Worm (Caenorhabditis elegans): ENCODE data around the gene ZK180.8.

Gene ZK180.8

DNA sequence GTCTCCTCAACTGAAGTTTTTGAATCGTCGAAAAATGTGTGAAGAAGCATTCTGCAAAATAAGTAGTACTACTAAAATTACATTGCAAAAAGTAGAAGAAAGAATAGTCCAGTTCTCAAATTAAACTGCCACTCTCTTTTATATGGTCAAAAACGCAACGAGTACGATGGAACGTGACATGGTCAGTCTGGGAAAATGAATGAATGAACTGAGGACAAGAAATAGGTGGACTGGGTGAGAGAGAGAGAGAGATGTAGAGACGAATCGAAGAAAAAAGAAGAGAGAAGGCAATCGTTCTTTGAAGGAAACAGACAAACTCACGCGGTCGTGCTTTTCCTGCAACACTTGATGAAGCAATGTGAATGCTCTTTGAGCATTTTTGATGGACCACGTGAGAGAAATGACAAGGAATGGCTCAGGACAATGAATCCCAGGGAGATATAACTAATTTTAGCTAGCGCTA lies 34.5 kb downstream of the ZK180.8 start, which contains the start of gene M01H9.3 (continued):
- TF ChIP-seq unc-30 (tag; optimal IDR thresholded peaks at IDR 0.05): no peak
- TF ChIP-seq mab-9 (GFP tag; IDR thresholded peaks at IDR 0.05): no peak
- TF ChIP-seq lir-3 (tag; optimal IDR thresholded peaks at IDR 0.05; ENCODE audit: poor library complexity): peak; percentile 78
- peak; percentile 80 for TF ChIP-seq unc-86 (tag; optimal IDR thresholded peaks at IDR 0.05)
- no peak for TF ChIP-seq ceh-8 (GFP tag; optimal IDR thresholded peaks at IDR 0.05)
- peak; percentile 51 for TF ChIP-seq nhr-47 (tag; optimal IDR thresholded peaks at IDR 0.05)
- TF ChIP-seq Y116A8C.19 (tag; optimal IDR thresholded peaks at IDR 0.05; ENCODE audit: borderline replicate concordance): no peak
- peak; percentile 96 for TF ChIP-seq lin-14 (GFP tag; optimal IDR thresholded peaks at IDR 0.05)
- TF ChIP-seq nhr-28 (tag; optimal IDR thresholded peaks at IDR 0.05): no peak
- no peak for TF ChIP-seq vab-15 (tag; optimal IDR thresholded peaks at IDR 0.05)
- TF ChIP-seq C04F5.9 (tag; optimal IDR thresholded peaks at IDR 0.05): no peak
- TF ChIP-seq hpl-2 (GFP tag; optimal IDR thresholded peaks at IDR 0.05): no peak
- TF ChIP-seq C34B4.2 (tag; optimal IDR thresholded peaks at IDR 0.05): no peak
- TF ChIP-seq ceh-63 (GFP tag; optimal IDR thresholded peaks at IDR 0.05): no peak
- TF ChIP-seq aly-2 (tag; optimal IDR thresholded peaks at IDR 0.05): peak; percentile 7
- peak; percentile 65 for TF ChIP-seq elt-2 (tag; optimal IDR thresholded peaks at IDR 0.05)
- TF ChIP-seq egl-27 (tag; optimal IDR thresholded peaks at IDR 0.05): no peak
- peak; percentile 30 for TF ChIP-seq nhr-90 (tag; optimal IDR thresholded peaks at IDR 0.05; ENCODE audit: poor library complexity)
- TF ChIP-seq F16B12.6 (tag; optimal IDR thresholded peaks at IDR 0.05): no peak
- TF ChIP-seq tlp-1 (tag; optimal IDR thresholded peaks at IDR 0.05): no peak
- peak; percentile 66 to 79 for TF ChIP-seq lsy-2 (tag; optimal IDR thresholded peaks at IDR 0.05)
- no peak for TF ChIP-seq zip-4 (GFP tag; optimal IDR thresholded peaks at IDR 0.05)
- TF ChIP-seq isw-1 (GFP tag; IDR thresholded peaks at IDR 0.05): peak; percentile 27
- TF ChIP-seq elt-3 (tag; optimal IDR thresholded peaks at IDR 0.05): no peak
- peak; percentile 82 for TF ChIP-seq tbx-2 (tag; optimal IDR thresholded peaks at IDR 0.05)
- no peak for TF ChIP-seq fos-1 (tag; optimal IDR thresholded peaks at IDR 0.05)
- peak; percentile 52 for TF ChIP-seq xbp-1 (tag; optimal IDR thresholded peaks at IDR 0.05)
- peak; percentile 85 for TF ChIP-seq unc-130 (tag; optimal IDR thresholded peaks at IDR 0.05)
- no peak for TF ChIP-seq ces-1 (GFP tag; optimal IDR thresholded peaks at IDR 0.05)
- TF ChIP-seq rnt-1 (tag; optimal IDR thresholded peaks at IDR 0.05): peak; percentile 79
- TF ChIP-seq pag-3 (tag; optimal IDR thresholded peaks at IDR 0.05; ENCODE audit: borderline replicate concordance, insufficient read depth): no peak
- TF ChIP-seq pqm-1 (tag; optimal IDR thresholded peaks at IDR 0.05): no peak
- no peak for TF ChIP-seq aha-1 (tag; optimal IDR thresholded peaks at IDR 0.05)
- TF ChIP-seq sox-4 (tag; optimal IDR thresholded peaks at IDR 0.05): no peak
- peak; percentile 22 to 54 for TF ChIP-seq efl-1 (optimal IDR thresholded peaks at IDR 0.05)
- peak; percentile 26 to 93 for TF ChIP-seq efl-1 (GFP tag; optimal IDR thresholded peaks at IDR 0.05 in 1 of 2)
- TF ChIP-seq nhr-19 (GFP tag; conservative IDR thresholded peaks at IDR 0.05): peak; percentile 98
- TF ChIP-seq unc-62 (GFP tag; optimal IDR thresholded peaks at IDR 0.05): no peak
- no peak for TF ChIP-seq ets-5 (GFP tag; IDR thresholded peaks at IDR 0.05)
- no peak for TF ChIP-seq alr-1 (tag; optimal IDR thresholded peaks at IDR 0.05; ENCODE audit: borderline replicate concordance)
- peak; percentile 21 for TF ChIP-seq skn-1 (tag; optimal IDR thresholded peaks at IDR 0.05)
- TF ChIP-seq nhr-11 (tag; optimal IDR thresholded peaks at IDR 0.05): no peak

DNA sequence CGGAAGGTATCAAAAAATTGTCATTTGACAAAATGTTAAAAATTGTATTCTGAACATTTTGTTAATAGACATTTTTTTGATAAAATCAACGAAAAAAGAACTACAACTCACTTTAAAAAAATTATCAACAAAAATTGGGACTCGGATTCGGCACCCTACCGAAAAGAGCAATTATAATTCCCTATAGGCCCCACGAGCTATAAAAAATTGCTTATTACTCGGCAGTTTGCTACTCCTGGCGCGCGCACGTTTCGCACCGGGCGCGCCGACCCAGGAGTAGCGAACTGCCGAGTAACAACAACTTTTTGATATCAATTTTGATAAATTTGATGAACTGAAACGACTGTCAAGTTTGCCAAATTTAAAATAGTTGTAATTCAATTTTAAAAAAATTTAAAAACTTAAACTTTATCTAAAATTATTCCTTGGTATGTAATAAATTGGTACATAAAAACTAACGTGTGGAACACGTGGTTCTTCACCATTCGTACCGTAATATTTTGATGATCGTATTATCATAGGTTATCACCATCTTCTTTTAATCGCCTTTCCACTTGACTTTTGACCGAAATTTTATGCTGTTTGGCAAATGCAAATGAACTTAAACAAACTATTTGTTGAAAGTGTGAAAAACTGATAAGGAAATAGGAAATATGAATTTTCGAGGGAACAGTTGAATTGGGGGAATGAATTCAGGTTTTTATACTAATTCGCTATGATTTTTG lies 36.0 kb downstream of the ZK180.8 start:
- no peak for TF ChIP-seq nhr-76 (tag; optimal IDR thresholded peaks at IDR 0.05)
- no peak for TF ChIP-seq efl-1 (optimal IDR thresholded peaks at IDR 0.05)
- TF ChIP-seq efl-1 (GFP tag; optimal IDR thresholded peaks at IDR 0.05 in 1 of 2): peak in 1 of 2 experiments; percentile 45
- peak in 1 of 2 experiments; percentile 47 for TF ChIP-seq lsy-2 (tag; optimal IDR thresholded peaks at IDR 0.05)
- TF ChIP-seq nhr-71 (tag; optimal IDR thresholded peaks at IDR 0.05): peak; percentile 39
- peak; percentile 32 for TF ChIP-seq nhr-90 (tag; optimal IDR thresholded peaks at IDR 0.05; ENCODE audit: poor library complexity)
- no peak for TF ChIP-seq nhr-11 (tag; optimal IDR thresholded peaks at IDR 0.05)
- TF ChIP-seq ceh-88 (GFP tag; IDR thresholded peaks at IDR 0.05): no peak
- TF ChIP-seq lin-14 (GFP tag; optimal IDR thresholded peaks at IDR 0.05): peak; percentile 18
- TF ChIP-seq nhr-77 (tag; optimal IDR thresholded peaks at IDR 0.05): no peak
- peak; percentile 17 for TF ChIP-seq snu-23 (GFP tag; optimal IDR thresholded peaks at IDR 0.05)
- peak; percentile 28 for TF ChIP-seq nhr-19 (GFP tag; conservative IDR thresholded peaks at IDR 0.05)
- TF ChIP-seq lir-3 (tag; optimal IDR thresholded peaks at IDR 0.05; ENCODE audit: poor library complexity): peak; percentile 33
- no peak for TF ChIP-seq pag-3 (tag; optimal IDR thresholded peaks at IDR 0.05; ENCODE audit: borderline replicate concordance, insufficient read depth)
- TF ChIP-seq nhr-20 (tag; optimal IDR thresholded peaks at IDR 0.05): peak; percentile 24
- TF ChIP-seq ceh-82 (tag; optimal IDR thresholded peaks at IDR 0.05): no peak
- peak; percentile 77 for TF ChIP-seq elt-2 (tag; optimal IDR thresholded peaks at IDR 0.05)
- peak in 1 of 2 experiments; percentile 43 for TF ChIP-seq lin-35 (GFP tag; optimal IDR thresholded peaks at IDR 0.05)
